Worm (Caenorhabditis elegans) whole organism, mixed stage, embryonic: ENCODE results near the gene twk-45.

ENCODE experiments used
- ceh-83 ChIP-seq: fragments of 200-800 bp; sonication (Bioruptor generic); optimal IDR thresholded peaks from 2 replicates; lab custom pipeline; 2018; ENCODE audit warnings: mild to moderate bottlenecking, missing genetic modification characterization, missing compliant biosample characterization
- ces-1 ChIP-seq: fragments of 150-350 bp; optimal IDR thresholded peaks from 2 replicates; lab custom pipeline; 2014; ENCODE audit warnings: missing biosample characterization, missing genetic modification reagents, missing genetic modification characterization
- cnd-1 ChIP-seq: fragments of 200-800 bp; sonication (Bioruptor generic); optimal IDR thresholded peaks from 2 replicates; lab custom pipeline; 2018; ENCODE audit warnings: mild to moderate bottlenecking, missing genetic modification characterization, missing compliant biosample characterization
- elt-1 ChIP-seq: sonication (generic microtip); optimal IDR thresholded peaks from 2 replicates; lab custom pipeline; 2017; ENCODE audit warnings: missing genetic modification characterization, mild to moderate bottlenecking, missing compliant biosample characterization, antibody characterized with exemption, moderate library complexity, borderline replicate concordance; ENCODE audit not compliant: insufficient read depth
- lin-13 ChIP-seq: fragments of 150-350 bp; optimal IDR thresholded peaks from 2 replicates; lab custom pipeline; 2014; ENCODE audit warnings: missing biosample characterization, missing genetic modification characterization
- mep-1 ChIP-seq: fragments of 150-350 bp; optimal IDR thresholded peaks from 2 replicates; lab custom pipeline; 2017; ENCODE audit warnings: missing biosample characterization, missing genetic modification reagents, missing genetic modification characterization, inconsistent platforms
- nhr-12 ChIP-seq: fragments of 150-350 bp; optimal IDR thresholded peaks from 2 replicates; lab custom pipeline; 2014; ENCODE audit warnings: missing biosample characterization, missing genetic modification characterization
- nhr-237 ChIP-seq: fragments of 150-350 bp; optimal IDR thresholded peaks from 2 replicates; lab custom pipeline; 2014; ENCODE audit warnings: missing biosample characterization, missing genetic modification characterization
- nhr-28 ChIP-seq: fragments of 150-350 bp; optimal IDR thresholded peaks from 2 replicates; lab custom pipeline; 2014; ENCODE audit warnings: missing biosample characterization, missing genetic modification characterization
- pha-4 ChIP-seq: fragments of 150-350 bp; optimal IDR thresholded peaks from 2 replicates; lab custom pipeline; 2018; ENCODE audit warnings: missing biosample characterization, missing genetic modification reagents, missing genetic modification characterization
- snpc-4 ChIP-seq: fragments of 150-350 bp; optimal IDR thresholded peaks from 2 replicates; lab custom pipeline; 2014; ENCODE audit warnings: missing biosample characterization, missing genetic modification characterization
- unc-120 ChIP-seq: sonication (generic microtip); optimal IDR thresholded peaks from 2 replicates; lab custom pipeline; 2017; ENCODE audit warnings: missing genetic modification characterization, missing compliant biosample characterization; ENCODE audit not compliant: poor library complexity, severe bottlenecking
- unc-62 ChIP-seq: fragments of 150-350 bp; optimal IDR thresholded peaks from 2 replicates; lab custom pipeline; 2014; ENCODE audit warnings: missing biosample characterization, missing genetic modification reagents, missing genetic modification characterization
- ztf-11 ChIP-seq: fragments of 150-350 bp; optimal IDR thresholded peaks from 2 replicates; lab custom pipeline; 2014; ENCODE audit warnings: missing biosample characterization, missing genetic modification characterization

ce11 chrIII:2834998-2835397 is 33.3 kb upstream of the twk-45 start:
- TF ChIP-seq pha-4 (tag; lab: Kevin White, UChicago): no peak
- TF ChIP-seq mep-1 (tag; lab: Kevin White, UChicago): no peak
- TF ChIP-seq unc-62: no peak
- TF ChIP-seq unc-120 (tag; lab: Kevin White, UChicago): no peak
- TF ChIP-seq elt-1: no peak
- TF ChIP-seq nhr-12 (tag; lab: Kevin White, UChicago): no peak
- TF ChIP-seq ztf-11: no peak
- no peak for TF ChIP-seq snpc-4 (tag; lab: Kevin White, UChicago)
- TF ChIP-seq nhr-28 (tag; lab: Kevin White, UChicago): no peak
- no peak for TF ChIP-seq ces-1 (GFP tag; lab: Kevin White, UChicago)
- no peak for TF ChIP-seq ceh-83
- TF ChIP-seq nhr-237 (tag; lab: Kevin White, UChicago): no peak
- TF ChIP-seq lin-13 (tag; lab: Kevin White, UChicago): no peak
- TF ChIP-seq cnd-1: no peak
